Worm (Caenorhabditis elegans) whole organism, young adult: ENCODE results near the gene rps-1.

Source experiments
- B0336.3 ChIP-seq: fragments of 200-800 bp; sonication (Bioruptor generic); IDR thresholded peaks from 2 replicates; pipeline ENCODE4 v1.3.6; 2022; ENCODE audit warnings: missing genetic modification characterization, missing compliant biosample characterization
- C17E4.6 ChIP-seq: fragments of 200-800 bp; sonication (Bioruptor generic); IDR thresholded peaks from 2 replicates; pipeline ENCODE4 v1.3.6; 2022; ENCODE audit warnings: missing genetic modification reagents, missing genetic modification characterization, missing compliant biosample characterization
- F39B2.1 ChIP-seq: fragments of 200-800 bp; sonication (Bioruptor generic); IDR thresholded peaks from 2 replicates; pipeline ENCODE4 v1.3.6; 2022; ENCODE audit warnings: missing genetic modification reagents, missing genetic modification characterization, missing compliant biosample characterization
- K11D2.4 ChIP-seq: fragments of 200-800 bp; sonication (Bioruptor generic); IDR thresholded peaks from 2 replicates; pipeline ENCODE4 v1.3.6; 2022; ENCODE audit warnings: missing genetic modification reagents, missing genetic modification characterization, missing compliant biosample characterization
- Y53F4B.3 ChIP-seq: fragments of 200-800 bp; sonication (Bioruptor generic); IDR thresholded peaks from 2 replicates; pipeline ENCODE4 v1.3.6; 2022; ENCODE audit warnings: missing genetic modification reagents, missing genetic modification characterization, missing compliant biosample characterization
- Y53G8AR.9 ChIP-seq: fragments of 200-800 bp; sonication (Bioruptor generic); conservative IDR thresholded peaks from 2 replicates; pipeline ENCODE4 v1.3.6; 2022; ENCODE audit warnings: missing genetic modification reagents, missing genetic modification characterization, missing compliant biosample characterization
- Y67H2A.10 ChIP-seq: fragments of 200-800 bp; sonication (Bioruptor generic); conservative IDR thresholded peaks from 2 replicates; pipeline ENCODE4 v1.3.6; 2022; ENCODE audit warnings: missing genetic modification reagents, missing genetic modification characterization, missing compliant biosample characterization
- Y95B8A.8 ChIP-seq: fragments of 200-800 bp; sonication (Bioruptor generic); IDR thresholded peaks from 2 replicates; pipeline ENCODE4 v1.3.6; 2022; ENCODE audit warnings: missing genetic modification reagents, missing genetic modification characterization, missing compliant biosample characterization
- athp-1 ChIP-seq: sonication (generic microtip); optimal IDR thresholded peaks from 2 replicates; lab custom pipeline; 2017; ENCODE audit warnings: mild to moderate bottlenecking, missing genetic modification characterization, missing compliant biosample characterization
- attf-6 ChIP-seq: fragments of 200-800 bp; sonication (Bioruptor generic); IDR thresholded peaks from 2 replicates; pipeline ENCODE4 v1.3.6; 2022; ENCODE audit warnings: missing genetic modification reagents, missing genetic modification characterization, missing compliant biosample characterization
- bed-1 ChIP-seq: fragments of 200-800 bp; sonication (Bioruptor generic); IDR thresholded peaks from 2 replicates; pipeline ENCODE4 v1.3.6; 2022; ENCODE audit warnings: missing genetic modification reagents, missing genetic modification characterization, missing compliant biosample characterization
- bed-2 ChIP-seq: fragments of 200-800 bp; sonication (Bioruptor generic); IDR thresholded peaks from 2 replicates; pipeline ENCODE4 v1.3.6; 2022; ENCODE audit warnings: missing genetic modification reagents, missing genetic modification characterization, missing compliant biosample characterization
- cebp-2 ChIP-seq: fragments of 200-800 bp; sonication (Bioruptor generic); IDR thresholded peaks from 2 replicates; pipeline ENCODE4 v1.3.6; 2022; ENCODE audit warnings: missing genetic modification characterization, missing compliant biosample characterization
- ceh-27 ChIP-seq: fragments of 200-800 bp; sonication (Bioruptor generic); optimal IDR thresholded peaks from 2 replicates; lab custom pipeline; 2018; ENCODE audit warnings: mild to moderate bottlenecking, missing genetic modification characterization, moderate library complexity, missing compliant biosample characterization
- ceh-79 ChIP-seq: sonication (generic microtip); optimal IDR thresholded peaks from 2 replicates; lab custom pipeline; 2017; ENCODE audit warnings: mild to moderate bottlenecking, missing genetic modification characterization, missing compliant biosample characterization
- chd-7 ChIP-seq: sonication (generic microtip); optimal IDR thresholded peaks from 2 replicates; lab custom pipeline; 2016; ENCODE audit warnings: mild to moderate bottlenecking, missing genetic modification characterization, moderate library complexity, missing compliant biosample characterization
- dox-1 ChIP-seq: fragments of 200-800 bp; sonication (Bioruptor generic); IDR thresholded peaks from 2 replicates; pipeline ENCODE4 v1.3.6; 2022; ENCODE audit warnings: missing genetic modification reagents, missing genetic modification characterization, missing compliant biosample characterization
- dpl-1 ChIP-seq: fragments of 150-350 bp; optimal IDR thresholded peaks from 2 replicates; lab custom pipeline; 2014; ENCODE audit warnings: missing biosample characterization, missing genetic modification reagents, missing genetic modification characterization
- egrh-3 ChIP-seq: fragments of 200-800 bp; sonication (Bioruptor generic); IDR thresholded peaks from 2 replicates; pipeline ENCODE4 v1.3.6; 2022; ENCODE audit warnings: missing genetic modification reagents, missing genetic modification characterization, missing compliant biosample characterization
- ekl-4 ChIP-seq: fragments of 200-800 bp; sonication (Bioruptor generic); IDR thresholded peaks from 2 replicates; pipeline ENCODE4 v1.3.6; 2022; ENCODE audit warnings: missing genetic modification reagents, missing genetic modification characterization, missing compliant biosample characterization
- hlh-12 ChIP-seq: sonication (generic microtip); optimal IDR thresholded peaks from 2 replicates; lab custom pipeline; 2016; ENCODE audit warnings: missing genetic modification characterization, missing compliant biosample characterization
- hlh-26 ChIP-seq: fragments of 200-800 bp; sonication (Bioruptor generic); conservative IDR thresholded peaks from 2 replicates; pipeline ENCODE4 v1.3.6; 2022; ENCODE audit warnings: missing genetic modification reagents, missing genetic modification characterization, missing compliant biosample characterization
- hmg-20 ChIP-seq: fragments of 200-800 bp; sonication (Bioruptor generic); IDR thresholded peaks from 2 replicates; pipeline ENCODE4 v1.3.6; 2022; ENCODE audit warnings: missing genetic modification reagents, missing genetic modification characterization, missing compliant biosample characterization
- lag-1 ChIP-seq: fragments of 200-800 bp; sonication (Bioruptor generic); IDR thresholded peaks from 2 replicates; pipeline ENCODE4 v1.3.6; 2022; ENCODE audit warnings: missing genetic modification reagents, missing genetic modification characterization, missing compliant biosample characterization
- lin-35 ChIP-seq, 3 experiments: fragments of 150-350 bp in 2 of 3; sonication (generic microtip) in 1 of 3; optimal IDR thresholded peaks; 2 replicates each; lab custom pipeline; 2014 to 2018; ENCODE audit warnings: missing biosample characterization in 3 of 3, missing genetic modification characterization in 3 of 3, missing genetic modification reagents in 3 of 3
- lin-40 ChIP-seq: sonication (generic microtip); optimal IDR thresholded peaks from 2 replicates; lab custom pipeline; 2016; ENCODE audit warnings: missing genetic modification characterization, mild to moderate bottlenecking, missing compliant biosample characterization, missing genotype, missing genetic modification reagents
- lin-54 ChIP-seq: fragments of 200-800 bp; sonication (Bioruptor generic); optimal IDR thresholded peaks from 2 replicates; lab custom pipeline; 2018; ENCODE audit warnings: mild to moderate bottlenecking, missing genetic modification characterization, missing compliant biosample characterization
- lir-1 ChIP-seq: fragments of 200-800 bp; sonication (Bioruptor generic); conservative IDR thresholded peaks from 2 replicates; pipeline ENCODE4 v1.3.6; 2022; ENCODE audit warnings: missing genetic modification reagents, missing genetic modification characterization, missing compliant biosample characterization
- madf-10 ChIP-seq: sonication (generic microtip); optimal IDR thresholded peaks from 2 replicates; lab custom pipeline; 2016; ENCODE audit warnings: mild to moderate bottlenecking, missing genetic modification characterization, missing compliant biosample characterization
- madf-3 ChIP-seq: fragments of 200-800 bp; sonication (Bioruptor generic); IDR thresholded peaks from 2 replicates; pipeline ENCODE4 v1.3.6; 2022; ENCODE audit warnings: missing genetic modification reagents, missing genetic modification characterization, missing compliant biosample characterization
- mes-4 ChIP-seq: sonication (generic microtip); optimal IDR thresholded peaks from 2 replicates; lab custom pipeline; 2016; ENCODE audit warnings: missing genotype, missing genetic modification characterization, missing compliant biosample characterization
- nfya-2 ChIP-seq: fragments of 200-800 bp; sonication (Bioruptor generic); IDR thresholded peaks from 2 replicates; pipeline ENCODE4 v1.3.6; 2022; ENCODE audit warnings: missing genetic modification reagents, missing genetic modification characterization, missing compliant biosample characterization
- nfyb-1 ChIP-seq: fragments of 200-800 bp; sonication (Bioruptor generic); IDR thresholded peaks from 2 replicates; pipeline ENCODE4 v1.3.6; 2022; ENCODE audit warnings: missing genetic modification reagents, missing genetic modification characterization, missing compliant biosample characterization
- nhr-120 ChIP-seq: fragments of 200-800 bp; sonication (Bioruptor generic); IDR thresholded peaks from 2 replicates; pipeline ENCODE4 v1.3.6; 2022; ENCODE audit warnings: missing genetic modification characterization, missing compliant biosample characterization
- nhr-179 ChIP-seq: sonication (generic microtip); optimal IDR thresholded peaks from 2 replicates; lab custom pipeline; 2016; ENCODE audit warnings: mild to moderate bottlenecking, missing genetic modification characterization, missing compliant biosample characterization
- pbrm-1 ChIP-seq: fragments of 200-800 bp; sonication (Bioruptor generic); IDR thresholded peaks from 2 replicates; pipeline ENCODE4 v1.3.6; 2022; ENCODE audit warnings: missing genetic modification reagents, missing genetic modification characterization, missing compliant biosample characterization
- rec-8 ChIP-seq, 2 experiments: sonication (generic microtip); optimal IDR thresholded peaks; 2 replicates each; lab custom pipeline; 2016; ENCODE audit warnings: mild to moderate bottlenecking in 2 of 2, missing genetic modification characterization in 2 of 2, missing genetic modification reagents in 2 of 2, missing genotype in 2 of 2, missing biosample characterization in 1 of 2, missing compliant biosample characterization in 1 of 2, moderate library complexity in 1 of 2
- repo-1 ChIP-seq: sonication (generic microtip); optimal IDR thresholded peaks from 2 replicates; lab custom pipeline; 2017; ENCODE audit warnings: mild to moderate bottlenecking, missing genetic modification characterization, missing compliant biosample characterization
- sdz-38 ChIP-seq: sonication (generic microtip); optimal IDR thresholded peaks from 2 replicates; lab custom pipeline; 2016; ENCODE audit warnings: missing genotype, missing genetic modification characterization, missing compliant biosample characterization
- sea-2 ChIP-seq: fragments of 200-800 bp; sonication (Bioruptor generic); IDR thresholded peaks from 2 replicates; pipeline ENCODE4 v1.3.6; 2022; ENCODE audit warnings: missing genetic modification characterization, missing compliant biosample characterization
- snpc-1.3 ChIP-seq: sonication (generic microtip); optimal IDR thresholded peaks from 2 replicates; lab custom pipeline; 2017; ENCODE audit warnings: missing genetic modification characterization, mild to moderate bottlenecking, missing compliant biosample characterization, antibody characterized with exemption, moderate library complexity, missing genotype, missing genetic modification reagents; ENCODE audit not compliant: insufficient read depth
- somi-1 ChIP-seq: fragments of 200-800 bp; sonication (Bioruptor generic); optimal IDR thresholded peaks from 2 replicates; lab custom pipeline; 2018; ENCODE audit warnings: mild to moderate bottlenecking, missing genetic modification characterization, missing compliant biosample characterization
- tbx-9 ChIP-seq: sonication (generic microtip); optimal IDR thresholded peaks from 2 replicates; lab custom pipeline; 2016; ENCODE audit warnings: borderline replicate concordance, missing genetic modification characterization, inconsistent platforms, missing compliant biosample characterization
- tlf-1 ChIP-seq: fragments of 200-800 bp; sonication (Bioruptor generic); optimal IDR thresholded peaks from 2 replicates; lab custom pipeline; 2018; ENCODE audit warnings: mild to moderate bottlenecking, missing genetic modification characterization, missing compliant biosample characterization
- unc-62 ChIP-seq: fragments of 150-350 bp; optimal IDR thresholded peaks from 2 replicates; lab custom pipeline; 2014; ENCODE audit warnings: missing biosample characterization, missing genetic modification reagents, missing genetic modification characterization
- xnd-1 ChIP-seq: sonication (generic microtip); optimal IDR thresholded peaks from 2 replicates; lab custom pipeline; 2016; ENCODE audit warnings: missing genotype, missing genetic modification reagents, missing genetic modification characterization, missing compliant biosample characterization
- ztf-18 ChIP-seq: sonication (generic microtip); optimal IDR thresholded peaks from 2 replicates; lab custom pipeline; 2016; ENCODE audit warnings: missing genotype, mild to moderate bottlenecking, missing genetic modification characterization, missing compliant biosample characterization
- ztf-22 ChIP-seq: fragments of 200-800 bp; sonication (Bioruptor generic); optimal IDR thresholded peaks from 2 replicates; lab custom pipeline; 2018; ENCODE audit warnings: mild to moderate bottlenecking, missing genetic modification characterization, moderate library complexity, missing compliant biosample characterization
- ztf-26 ChIP-seq: sonication (generic microtip); optimal IDR thresholded peaks from 2 replicates; lab custom pipeline; 2017; ENCODE audit warnings: missing genetic modification characterization, missing compliant biosample characterization
- ztf-6 ChIP-seq: fragments of 200-800 bp; sonication (Bioruptor generic); IDR thresholded peaks from 2 replicates; pipeline ENCODE4 v1.3.6; 2022; ENCODE audit warnings: missing genetic modification reagents, missing genetic modification characterization, missing compliant biosample characterization

The rps-1 gene

DNA sequence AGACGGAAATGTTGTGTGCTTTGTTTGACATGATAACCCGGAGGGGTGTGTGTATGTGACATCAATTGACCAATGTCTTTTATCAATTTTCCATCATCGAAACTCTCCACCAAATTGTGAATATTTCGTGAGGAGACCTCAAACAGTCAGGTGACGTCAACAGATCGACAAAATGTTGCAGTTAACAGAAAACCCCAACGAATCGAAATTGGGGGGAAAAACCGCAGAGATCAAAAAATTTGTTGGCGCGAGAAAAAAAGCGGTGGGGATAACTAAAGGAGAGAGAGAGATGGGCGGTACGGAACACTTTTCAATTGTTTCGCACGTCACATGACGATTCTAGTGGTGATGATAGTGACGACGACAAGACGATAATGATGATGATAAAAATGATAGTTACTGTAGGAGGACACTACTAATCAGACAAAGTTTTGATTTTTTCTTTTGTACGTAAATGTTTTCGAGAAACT lies 18.9 kb downstream of the rps-1 start (continued):
- TF ChIP-seq B0336.3 (peak; percentile 35), hlh-12 (tag; lab: Kevin White, UChicago) (no peak), ceh-27 (no peak), dox-1 (GFP tag; lab: Robert Waterston, UW) (peak; percentile 27; the same call in 1 of the 2 replicates), ekl-4 (GFP tag; lab: Robert Waterston, UW) (no peak), snpc-1.3 (tag; lab: Kevin White, UChicago) (no peak), lin-54 (GFP tag; lab: Kevin White, UChicago) (peak; percentile 36), nfya-2 (GFP tag; lab: Robert Waterston, UW) (no peak), athp-1 (tag; lab: Kevin White, UChicago) (no peak), madf-3 (no peak), K11D2.4 (0 out of 2 replicates have a peak, but pooled peaks have one; percentile 24), C17E4.6 (GFP tag; lab: Robert Waterston, UW) (no peak), Y67H2A.10 (no peak), bed-2 (no peak), hlh-26 (no peak), ztf-18 (tag; lab: Kevin White, UChicago) (no peak), nhr-120 (no peak), xnd-1 (tag; lab: Kevin White, UChicago) (no peak), mes-4 (no peak), rec-8 (tag; optimal IDR thresholded peaks at IDR 0.05; lab: Kevin White, UChicago) (no peak), nfyb-1 (GFP tag; lab: Robert Waterston, UW) (no peak), madf-10 (tag; lab: Kevin White, UChicago) (peak; percentile 35), cebp-2 (GFP tag; lab: Robert Waterston, UW) (no peak), F39B2.1 (GFP tag; lab: Robert Waterston, UW) (no peak), somi-1 (GFP tag; lab: Kevin White, UChicago) (peak; percentile 67), repo-1 (tag; lab: Kevin White, UChicago) (no peak), ztf-26 (tag; lab: Kevin White, UChicago) (peak; percentile 65), tlf-1 (no peak), hmg-20 (GFP tag; lab: Robert Waterston, UW) (no peak), attf-6 (no peak), Y53F4B.3 (GFP tag; lab: Robert Waterston, UW) (no peak), unc-62 (GFP tag; lab: Kevin White, UChicago) (peak; percentile 30), nhr-179 (tag; lab: Kevin White, UChicago) (no peak), ztf-22 (GFP tag; lab: Kevin White, UChicago) (no peak), Y53G8AR.9 (no peak), ztf-6 (GFP tag; lab: Robert Waterston, UW) (no peak), pbrm-1 (no peak), sdz-38 (no peak), lir-1 (GFP tag; lab: Robert Waterston, UW) (no peak), sea-2 (GFP tag; lab: Robert Waterston, UW) (no peak), lag-1 (GFP tag; lab: Robert Waterston, UW) (no peak), egrh-3 (GFP tag; lab: Robert Waterston, UW) (no peak), dpl-1 (GFP tag; lab: Kevin White, UChicago) (no peak), ceh-79 (no peak), bed-1 (no peak), chd-7 (tag; lab: Kevin White, UChicago) (peak; percentile 13), lin-35 (GFP tag; optimal IDR thresholded peaks at IDR 0.05; lab: Kevin White, UChicago) (no peak), tbx-9 (tag; lab: Kevin White, UChicago) (no peak), Y95B8A.8 (GFP tag; lab: Robert Waterston, UW) (no peak), lin-40 (peak; percentile 60)
